Fruit fly (Drosophila melanogaster) whole organism, prepupa: Measurements from ENCODE around the gene spz3.

Experiments
- CG7368 ChIP-seq: fragments of 200-800 bp; sonication (Bioruptor generic); optimal IDR thresholded peaks from 3 replicates; lab custom pipeline; 2016; ENCODE audit warnings: missing biosample characterization, missing genetic modification characterization
- CG8119 ChIP-seq: fragments of 200-800 bp; sonication (Bioruptor generic); IDR thresholded peaks from 3 replicates; pipeline ENCODE4 v1.3.6; 2022; ENCODE audit warnings: missing biosample characterization, missing genetic modification characterization
- Eip75B ChIP-seq: fragments of 200-800 bp; sonication (Bioruptor generic); optimal IDR thresholded peaks from 3 replicates; lab custom pipeline; 2016; ENCODE audit warnings: missing biosample characterization, missing genetic modification characterization
- Gug ChIP-seq: fragments of 200-800 bp; sonication (Bioruptor generic); IDR thresholded peaks from 2 replicates; pipeline ENCODE4 v1.3.6; 2022; ENCODE audit warnings: missing biosample characterization, missing genetic modification characterization
- Hr39 ChIP-seq: fragments of 200-800 bp; sonication (Bioruptor generic); optimal IDR thresholded peaks from 2 replicates; lab custom pipeline; 2016; ENCODE audit warnings: missing biosample characterization, missing genetic modification characterization
- acj6 ChIP-seq: fragments of 200-800 bp; sonication (Bioruptor generic); optimal IDR thresholded peaks from 3 replicates; lab custom pipeline; 2016; ENCODE audit warnings: missing biosample characterization, missing genetic modification characterization
- eg ChIP-seq: fragments of 200-800 bp; sonication (Bioruptor generic); IDR thresholded peaks from 3 replicates; pipeline ENCODE4 v1.3.6; 2022; ENCODE audit warnings: missing biosample characterization, missing genetic modification characterization
- fd85E ChIP-seq: fragments of 200-800 bp; sonication (Bioruptor generic); optimal IDR thresholded peaks from 3 replicates; lab custom pipeline; 2016; ENCODE audit warnings: missing biosample characterization, missing genetic modification characterization
- pdm3 ChIP-seq: fragments of 200-800 bp; sonication (Bioruptor generic); optimal IDR thresholded peaks from 3 replicates; lab custom pipeline; 2016; ENCODE audit warnings: missing biosample characterization, missing genetic modification characterization
- spab ChIP-seq: fragments of 200-800 bp; sonication (Bioruptor generic); optimal IDR thresholded peaks from 2 replicates; lab custom pipeline; 2017; ENCODE audit warnings: missing biosample characterization, mild to moderate bottlenecking, missing genetic modification characterization, missing genetic modification reagents

- TF ChIP-seq CG7368 (GFP tag; lab: Kevin White, UChicago) = no peak
- TF ChIP-seq eg = 0 out of 3 replicates have a peak, but pooled peaks have one; percentile 25
- TF ChIP-seq spab (GFP tag; lab: Kevin White, UChicago) = peak; percentile 33
- TF ChIP-seq acj6 (GFP tag; lab: Kevin White, UChicago) = peak; percentile 6
- no peak for TF ChIP-seq Hr39
- peak; percentile 18 for TF ChIP-seq Eip75B (GFP tag; lab: Kevin White, UChicago)
- peak; percentile 12 for TF ChIP-seq pdm3
- TF ChIP-seq fd85E = no peak
- no peak for TF ChIP-seq Gug (GFP tag; lab: Robert Waterston, UW)
- peak; percentile 37; the same call in 1 of the 3 replicates for TF ChIP-seq CG8119
Measured at dm6 chr2L:7868608-7869007, 10.7 kb downstream of the spz3 start.
